Worm (Caenorhabditis elegans) whole organism, L4 larva: ENCODE results near the gene txdc-9.
A peak's percentile ranks its signal among the peaks of the same experiment; 100 is the strongest.

ENCODE experiments used
- F44E2.7 ChIP-seq: fragments of 200-800 bp; sonication (Bioruptor generic); IDR thresholded peaks from 2 replicates; pipeline ENCODE4 v2.1.2; 2022; ENCODE audit warnings: missing genetic modification characterization, missing compliant biosample characterization
- aha-1 ChIP-seq: fragments of 150-350 bp; peaks from one replicate; lab custom pipeline; 2014; ENCODE audit warnings: missing biosample characterization, missing genetic modification characterization
- ceh-32 ChIP-seq: sonication (generic microtip); optimal IDR thresholded peaks from 2 replicates; lab custom pipeline; 2016; ENCODE audit warnings: mild to moderate bottlenecking, missing genetic modification characterization, missing compliant biosample characterization; ENCODE audit not compliant: poor library complexity
- ceh-82 ChIP-seq: sonication (generic microtip); optimal IDR thresholded peaks from 2 replicates; lab custom pipeline; 2017; ENCODE audit warnings: missing biosample characterization, missing genetic modification characterization
- daf-16 ChIP-seq, 3 experiments: sonication (generic microtip); optimal IDR thresholded peaks; 2 replicates each; lab custom pipeline; 2016 to 2017; ENCODE audit warnings: missing genetic modification characterization in 3 of 3, missing genetic modification reagents in 3 of 3, mild to moderate bottlenecking in 2 of 3, missing compliant biosample characterization in 2 of 3, missing biosample characterization in 1 of 3, moderate library complexity in 1 of 3
- daf-8 ChIP-seq: fragments of 200-800 bp; sonication (Bioruptor generic); IDR thresholded peaks from 2 replicates; pipeline ENCODE4 v1.3.6; 2022; ENCODE audit warnings: missing genetic modification characterization, missing compliant biosample characterization
- dmd-6 ChIP-seq: fragments of 200-800 bp; sonication (Bioruptor generic); IDR thresholded peaks from 2 replicates; pipeline ENCODE4 v1.3.6; 2022; ENCODE audit warnings: missing genetic modification reagents, missing genetic modification characterization, missing compliant biosample characterization
- dmd-8 ChIP-seq: fragments of 200-800 bp; sonication (Bioruptor generic); IDR thresholded peaks from 2 replicates; pipeline ENCODE4 v1.3.6; 2022; ENCODE audit warnings: missing genetic modification characterization, missing compliant biosample characterization
- dve-1 ChIP-seq: sonication (generic microtip); optimal IDR thresholded peaks from 2 replicates; lab custom pipeline; 2017; ENCODE audit warnings: antibody characterized with exemption, mild to moderate bottlenecking, missing genetic modification characterization, missing compliant biosample characterization; ENCODE audit not compliant: insufficient read depth
- egl-43 ChIP-seq: fragments of 200-800 bp; sonication (Bioruptor generic); IDR thresholded peaks from 2 replicates; pipeline ENCODE4 v1.3.6; 2022; ENCODE audit warnings: missing genetic modification reagents, missing genetic modification characterization, missing compliant biosample characterization
- fos-1 ChIP-seq: fragments of 150-350 bp; optimal IDR thresholded peaks from 2 replicates; lab custom pipeline; 2014; ENCODE audit warnings: missing biosample characterization, missing genetic modification characterization
- gei-8 ChIP-seq: fragments of 200-800 bp; sonication (Bioruptor generic); optimal IDR thresholded peaks from 2 replicates; lab custom pipeline; 2018; ENCODE audit warnings: mild to moderate bottlenecking, missing genetic modification characterization, missing compliant biosample characterization
- hlh-11 ChIP-seq: fragments of 200-800 bp; sonication (Bioruptor generic); optimal IDR thresholded peaks from 2 replicates; lab custom pipeline; 2018; ENCODE audit warnings: mild to moderate bottlenecking, missing genetic modification characterization, missing compliant biosample characterization
- hlh-30 ChIP-seq: sonication (generic microtip); optimal IDR thresholded peaks from 2 replicates; lab custom pipeline; 2017; ENCODE audit warnings: antibody characterized with exemption, mild to moderate bottlenecking, missing genetic modification characterization, missing compliant biosample characterization; ENCODE audit not compliant: insufficient read depth
- hmg-1.1 ChIP-seq: fragments of 200-800 bp; sonication (Bioruptor generic); IDR thresholded peaks from 2 replicates; pipeline ENCODE4 v1.3.6; 2022; ENCODE audit warnings: missing genetic modification reagents, missing genetic modification characterization, missing compliant biosample characterization
- lin-15B ChIP-seq: fragments of 150-350 bp; sonication (generic microtip); optimal IDR thresholded peaks from 3 replicates; lab custom pipeline; 2014; ENCODE audit warnings: missing biosample characterization, missing genetic modification characterization
- lin-29 ChIP-seq: fragments of 200-800 bp; sonication (Bioruptor generic); IDR thresholded peaks from 2 replicates; pipeline ENCODE4 v1.3.6; 2022; ENCODE audit warnings: missing genetic modification reagents, missing genetic modification characterization, missing compliant biosample characterization
- lin-38 ChIP-seq: fragments of 200-800 bp; sonication (Bioruptor generic); IDR thresholded peaks from 2 replicates; pipeline ENCODE4 v1.3.6; 2022; ENCODE audit warnings: missing genetic modification reagents, missing genetic modification characterization, missing compliant biosample characterization
- madf-5 ChIP-seq, 2 experiments: fragments of 200-800 bp; sonication (Bioruptor generic); IDR thresholded peaks; 2 replicates each; pipeline ENCODE4 v1.3.6; 2022; ENCODE audit warnings: missing compliant biosample characterization in 2 of 2, missing genetic modification characterization in 2 of 2
- madf-9 ChIP-seq: fragments of 200-800 bp; sonication (Bioruptor generic); conservative IDR thresholded peaks from 2 replicates; pipeline ENCODE4 v1.3.6; 2022; ENCODE audit warnings: missing genetic modification reagents, missing genetic modification characterization, missing compliant biosample characterization
- mdl-1 ChIP-seq, 2 experiments: fragments of 150-350 bp in 1 of 2; sonication (generic microtip) in 1 of 2; optimal IDR thresholded peaks; 2 replicates each; lab custom pipeline; 2014 to 2017; ENCODE audit warnings: missing biosample characterization in 2 of 2, missing genetic modification characterization in 2 of 2
- mxl-3 ChIP-seq: fragments of 200-800 bp; sonication (Bioruptor generic); optimal IDR thresholded peaks from 2 replicates; lab custom pipeline; 2018; ENCODE audit warnings: mild to moderate bottlenecking, missing genetic modification characterization, missing compliant biosample characterization
- nhr-10 ChIP-seq: fragments of 150-350 bp; optimal IDR thresholded peaks from 2 replicates; lab custom pipeline; 2014; ENCODE audit warnings: missing biosample characterization, missing genetic modification characterization
- nhr-102 ChIP-seq: sonication (generic microtip); optimal IDR thresholded peaks from 2 replicates; lab custom pipeline; 2016; ENCODE audit warnings: mild to moderate bottlenecking, missing genetic modification characterization, moderate library complexity, missing compliant biosample characterization
- nhr-25 ChIP-seq: sonication (generic microtip); optimal IDR thresholded peaks from 2 replicates; lab custom pipeline; 2017; ENCODE audit warnings: missing genetic modification characterization, mild to moderate bottlenecking, missing compliant biosample characterization, antibody characterized with exemption, moderate library complexity, borderline replicate concordance; ENCODE audit not compliant: insufficient read depth
- nhr-28 ChIP-seq: fragments of 150-350 bp; optimal IDR thresholded peaks from 2 replicates; lab custom pipeline; 2014; ENCODE audit warnings: missing biosample characterization, missing genetic modification characterization
- nhr-48 ChIP-seq: sonication (generic microtip); optimal IDR thresholded peaks from 2 replicates; lab custom pipeline; 2016; ENCODE audit warnings: mild to moderate bottlenecking, missing genetic modification characterization, missing compliant biosample characterization
- nhr-6 ChIP-seq: fragments of 150-350 bp; optimal IDR thresholded peaks from 2 replicates; lab custom pipeline; 2014; ENCODE audit warnings: missing biosample characterization, missing genetic modification characterization
- pha-4 ChIP-seq, 2 experiments: fragments of 150-350 bp in 1 of 2; fragments of 200-800 bp in 1 of 2; sonication (Bioruptor generic) in 1 of 2; IDR thresholded peaks in 1 of 2; optimal IDR thresholded peaks in 1 of 2; 2 replicates each; pipeline versions ENCODE4 v1.3.6 to Lab custom; 2014 to 2022; ENCODE audit warnings: missing genetic modification characterization in 2 of 2, missing genetic modification reagents in 2 of 2, missing biosample characterization in 1 of 2, missing compliant biosample characterization in 1 of 2
- set-16 ChIP-seq: fragments of 200-800 bp; sonication (Bioruptor generic); IDR thresholded peaks from 2 replicates; pipeline ENCODE4 v1.3.6; 2022; ENCODE audit warnings: missing genetic modification reagents, missing genetic modification characterization, missing compliant biosample characterization
- vab-7 ChIP-seq: fragments of 200-800 bp; sonication (Bioruptor generic); IDR thresholded peaks from 2 replicates; pipeline ENCODE4 v1.3.6; 2022; ENCODE audit warnings: missing genetic modification reagents, missing genetic modification characterization, missing compliant biosample characterization
- zfp-2 ChIP-seq: sonication (generic microtip); optimal IDR thresholded peaks from 2 replicates; lab custom pipeline; 2016; ENCODE audit warnings: mild to moderate bottlenecking, missing genetic modification characterization, missing compliant biosample characterization
- ztf-7 ChIP-seq: fragments of 150-350 bp; optimal IDR thresholded peaks from 2 replicates; lab custom pipeline; 2014; ENCODE audit warnings: missing biosample characterization, missing genetic modification characterization

txdc-9 gene

ce11 chrIII:6415306-6415973, 16.5 kb upstream of the txdc-9 start, which contains the start of gene nas-4 (continued):
- TF ChIP-seq nhr-25 (tag; lab: Kevin White, UChicago) (no peak), nhr-48 (tag; lab: Kevin White, UChicago) (peak; percentile 41), daf-8 (no peak), hmg-1.1 (GFP tag; lab: Robert Waterston, UW) (peak; percentile 43; the same call in 1 of the 2 replicates), nhr-10 (tag; lab: Kevin White, UChicago) (peak; percentile 70), vab-7 (GFP tag; lab: Robert Waterston, UW) (no peak), nhr-102 (tag; lab: Kevin White, UChicago) (peak; percentile 67), madf-5 (GFP tag; IDR thresholded peaks at IDR 0.05; lab: Robert Waterston, UW) (no peak), gei-8 (GFP tag; lab: Kevin White, UChicago) (peak; percentile 0)

- TF ChIP-seq egl-43 (GFP tag; lab: Robert Waterston, UW) (no peak), nhr-48 (tag; lab: Kevin White, UChicago) (no peak), lin-38 (GFP tag; lab: Robert Waterston, UW) (no peak), nhr-28 (no peak), dmd-8 (GFP tag; lab: Robert Waterston, UW) (no peak), aha-1 (tag; lab: Kevin White, UChicago) (peak; percentile 40), set-16 (GFP tag; lab: Robert Waterston, UW) (no peak), zfp-2 (tag; lab: Kevin White, UChicago) (no peak), pha-4 (GFP tag; IDR thresholded peaks at IDR 0.05; lab: Robert Waterston, UW) (no peak), pha-4 (tag; optimal IDR thresholded peaks at IDR 0.05; lab: Kevin White, UChicago) (no peak), F44E2.7 (GFP tag; lab: Robert Waterston, UW) (no peak), lin-29 (GFP tag; lab: Robert Waterston, UW) (no peak), ztf-7 (tag; lab: Kevin White, UChicago) (no peak), dve-1 (no peak), madf-9 (GFP tag; lab: Robert Waterston, UW) (no peak), mxl-3 (GFP tag; lab: Kevin White, UChicago) (peak; percentile 6), ceh-82 (no peak)
Observed at ce11 chrIII:6418254-6418653, 13.7 kb upstream of the txdc-9 start.

ce11 chrIII:6419409-6419944, 12.5 kb upstream of the txdc-9 start, which contains the start of gene atgl-1:
TSS of gene atgl-1 (minus strand) at chrIII:6419459.
- TF ChIP-seq daf-16 (GFP tag; optimal IDR thresholded peaks at IDR 0.05; lab: Kevin White, UChicago) = no peak
- peak; percentile 15 for TF ChIP-seq daf-16 (tag; optimal IDR thresholded peaks at IDR 0.05; lab: Kevin White, UChicago)
- peak; percentile 35 for TF ChIP-seq mxl-3 (GFP tag; lab: Kevin White, UChicago)
- no peak for TF ChIP-seq lin-29 (GFP tag; lab: Robert Waterston, UW)
- TF ChIP-seq hlh-30 = peak; percentile 43
- TF ChIP-seq lin-15B = no peak
- peak; percentile 52 for TF ChIP-seq hlh-11 (tag; lab: Kevin White, UChicago)
- TF ChIP-seq dmd-6 (GFP tag; lab: Robert Waterston, UW) = peak; percentile 32; the same call in 1 of the 2 replicates
- no peak for TF ChIP-seq ceh-32 (tag; lab: Kevin White, UChicago)
- no peak for TF ChIP-seq nhr-6 (tag; lab: Kevin White, UChicago)
- peak; percentile 8 for TF ChIP-seq nhr-48 (tag; lab: Kevin White, UChicago)
- peak in 1 of 2 experiments; percentile 38 for TF ChIP-seq mdl-1 (tag; optimal IDR thresholded peaks at IDR 0.05; lab: Kevin White, UChicago)
- TF ChIP-seq dve-1 = peak; percentile 1
- TF ChIP-seq nhr-28 = peak; percentile 69
- no peak for TF ChIP-seq fos-1 (tag; lab: Kevin White, UChicago)
- TF ChIP-seq, all 104 proteins: peak for 9
